Fruit fly (Drosophila melanogaster) whole organism, embryonic: ENCODE results near the gene Nup98-96.

Experiments
- CG10321 ChIP-seq: fragments of 200-800 bp; sonication (Bioruptor generic); IDR thresholded peaks from 2 replicates; pipeline ENCODE4 v1.3.6; 2022; ENCODE audit warnings: missing biosample characterization, missing genetic modification characterization
- CG12769 ChIP-seq: fragments of 200-800 bp; sonication (Bioruptor generic); optimal IDR thresholded peaks from 2 replicates; lab custom pipeline; 2019; ENCODE audit warnings: missing biosample characterization, mild to moderate bottlenecking, missing genetic modification characterization, moderate library complexity
- CG2712 ChIP-seq: fragments of 200-800 bp; optimal IDR thresholded peaks from 3 replicates; lab custom pipeline; 2019; ENCODE audit warnings: missing biosample characterization, mild to moderate bottlenecking, missing genetic modification characterization, moderate library complexity
- CG31224 ChIP-seq: fragments of 200-800 bp; sonication (Bioruptor generic); IDR thresholded peaks from 2 replicates; pipeline ENCODE4 v1.3.6; 2022; ENCODE audit warnings: missing biosample characterization, missing genetic modification characterization
- CG31441 ChIP-seq: fragments of 200-800 bp; sonication (Bioruptor generic); IDR thresholded peaks from 2 replicates; pipeline ENCODE4 v1.3.6; 2022; ENCODE audit warnings: missing biosample characterization, missing genetic modification characterization
- CG32772 ChIP-seq: fragments of 200-800 bp; sonication (Bioruptor generic); IDR thresholded peaks from 2 replicates; pipeline ENCODE4 v1.3.6; 2022; ENCODE audit warnings: missing biosample characterization, missing genetic modification characterization
- CG3726 ChIP-seq: fragments of 200-800 bp; sonication (Bioruptor generic); IDR thresholded peaks from 3 replicates; pipeline ENCODE4, ENCODE4 v1.3.6; 2022; ENCODE audit warnings: missing biosample characterization, missing genetic modification characterization
- CG6175 ChIP-seq: fragments of 200-800 bp; sonication (Bioruptor generic); IDR thresholded peaks from 3 replicates; pipeline ENCODE4 v1.3.6; 2022; ENCODE audit warnings: missing biosample characterization, missing genetic modification characterization
- CG6689 ChIP-seq: fragments of 200-800 bp; sonication (Bioruptor generic); IDR thresholded peaks from 2 replicates; pipeline ENCODE4 v1.3.6; 2022; ENCODE audit warnings: missing biosample characterization, missing genetic modification characterization
- CG7357 ChIP-seq: fragments of 200-800 bp; sonication (Bioruptor generic); IDR thresholded peaks from 3 replicates; pipeline ENCODE4 v1.3.6; 2022; ENCODE audit warnings: missing biosample characterization, missing genetic modification characterization
- CG7556 ChIP-seq: fragments of 200-800 bp; sonication (Bioruptor generic); optimal IDR thresholded peaks from 2 replicates; lab custom pipeline; 2017; ENCODE audit warnings: missing biosample characterization, mild to moderate bottlenecking, missing genetic modification characterization
- CG7839 ChIP-seq: fragments of 200-800 bp; sonication (Bioruptor generic); optimal IDR thresholded peaks from 3 replicates; lab custom pipeline; 2018; ENCODE audit warnings: missing biosample characterization, mild to moderate bottlenecking, missing genetic modification characterization, moderate library complexity
- CG8478 ChIP-seq: fragments of >200 bp; optimal IDR thresholded peaks from 2 replicates; lab custom pipeline; 2018
- CoRest ChIP-seq: fragments of 200-800 bp; sonication (Bioruptor generic); optimal IDR thresholded peaks from 3 replicates; lab custom pipeline; 2018; ENCODE audit warnings: missing biosample characterization, mild to moderate bottlenecking, missing genetic modification characterization, moderate library complexity
- D19A ChIP-seq: fragments of 200-800 bp; optimal IDR thresholded peaks from 3 replicates; lab custom pipeline; 2019; ENCODE audit warnings: missing biosample characterization, mild to moderate bottlenecking, missing genetic modification characterization, moderate library complexity
- Fer1 ChIP-seq: fragments of 200-800 bp; sonication (Bioruptor generic); optimal IDR thresholded peaks from 2 replicates; lab custom pipeline; 2017; ENCODE audit warnings: missing biosample characterization, mild to moderate bottlenecking, missing genetic modification characterization
- Gug ChIP-seq: fragments of 200-800 bp; sonication (Bioruptor generic); IDR thresholded peaks from 4 replicates; pipeline ENCODE4 v1.3.6; 2022; ENCODE audit warnings: missing biosample characterization, missing genetic modification characterization
- HLHmδ ChIP-seq: fragments of 200-800 bp; sonication (Bioruptor generic); optimal IDR thresholded peaks from 2 replicates; lab custom pipeline; 2018; ENCODE audit warnings: missing biosample characterization, mild to moderate bottlenecking, missing genetic modification characterization, moderate library complexity
- Hmr ChIP-seq: fragments of 200-800 bp; sonication (Bioruptor generic); optimal IDR thresholded peaks from 3 replicates; lab custom pipeline; 2017; ENCODE audit warnings: mild to moderate bottlenecking, missing biosample characterization, missing genetic modification reagents, missing genetic modification characterization
- Hr51 ChIP-seq, 2 experiments: fragments of 200-800 bp; sonication (Bioruptor generic); optimal IDR thresholded peaks; 2 replicates in 1 of 2; 3 replicates in 1 of 2; lab custom pipeline; 2016 to 2018; ENCODE audit warnings: missing biosample characterization in 2 of 2, missing genetic modification characterization in 2 of 2, mild to moderate bottlenecking in 1 of 2, moderate library complexity in 1 of 2
- MBD-R2 ChIP-seq: fragments of 200-800 bp; sonication (Bioruptor generic); IDR thresholded peaks from 2 replicates; pipeline ENCODE4 v1.3.6; 2022; ENCODE audit warnings: missing biosample characterization, missing genetic modification characterization
- Med ChIP-seq: fragments of 200-800 bp; sonication (Bioruptor generic); peaks from one replicate; lab custom pipeline; 2016; ENCODE audit warnings: missing biosample characterization, missing genetic modification characterization, mild to moderate bottlenecking, inconsistent platforms, moderate library complexity
- Meics ChIP-seq: fragments of 200-800 bp; sonication (Bioruptor generic); optimal IDR thresholded peaks from 2 replicates; lab custom pipeline; 2017; ENCODE audit warnings: missing biosample characterization, mild to moderate bottlenecking, missing genetic modification characterization
- Pdp1 ChIP-seq, 2 experiments: fragments of 200-800 bp; sonication (Bioruptor generic); optimal IDR thresholded peaks; 3 replicates each; lab custom pipeline; 2016; ENCODE audit warnings: missing biosample characterization in 2 of 2, missing genetic modification characterization in 2 of 2, mild to moderate bottlenecking in 1 of 2, moderate library complexity in 1 of 2
- Rx ChIP-seq: fragments of 200-800 bp; sonication (Bioruptor generic); IDR thresholded peaks from 2 replicates; pipeline ENCODE4 v1.3.6; 2022; ENCODE audit warnings: missing biosample characterization, missing genetic modification characterization
- Xbp1 ChIP-seq: fragments of 200-800 bp; sonication (Bioruptor generic); optimal IDR thresholded peaks from 3 replicates; lab custom pipeline; 2016; ENCODE audit warnings: missing biosample characterization, mild to moderate bottlenecking, missing genetic modification characterization
- Xrp1 ChIP-seq: fragments of 200-800 bp; sonication (Bioruptor generic); IDR thresholded peaks from 2 replicates; pipeline ENCODE4 v1.3.6; 2022; ENCODE audit warnings: missing biosample characterization, missing genetic modification characterization
- aop ChIP-seq: fragments of 200-800 bp; sonication (Bioruptor generic); IDR thresholded peaks from 2 replicates; pipeline ENCODE4 v1.3.6; 2022; ENCODE audit warnings: missing biosample characterization, missing genetic modification characterization
- bcd ChIP-seq: fragments of 200-800 bp; sonication (Bioruptor generic); optimal IDR thresholded peaks from 2 replicates; lab custom pipeline; 2017; ENCODE audit warnings: missing biosample characterization, mild to moderate bottlenecking, missing genetic modification characterization
- bsh ChIP-seq, 2 experiments: fragments of 200-800 bp; sonication (Bioruptor generic); optimal IDR thresholded peaks; 2 replicates each; lab custom pipeline; 2017 to 2018; ENCODE audit warnings: mild to moderate bottlenecking in 2 of 2, missing biosample characterization in 2 of 2, missing genetic modification characterization in 2 of 2, moderate library complexity in 1 of 2
- cg ChIP-seq: fragments of 200-800 bp; sonication (Bioruptor generic); optimal IDR thresholded peaks from 3 replicates; lab custom pipeline; 2019; ENCODE audit warnings: missing biosample characterization, mild to moderate bottlenecking, missing genetic modification characterization, moderate library complexity
- corto ChIP-seq: fragments of 200-800 bp; sonication (Bioruptor generic); optimal IDR thresholded peaks from 2 replicates; lab custom pipeline; 2016; ENCODE audit warnings: missing biosample characterization, mild to moderate bottlenecking, missing genetic modification characterization, moderate library complexity
- dmrt11E ChIP-seq: fragments of 200-800 bp; sonication (Bioruptor generic); optimal IDR thresholded peaks from 3 replicates; lab custom pipeline; 2018; ENCODE audit warnings: missing biosample characterization, mild to moderate bottlenecking, missing genetic modification characterization, moderate library complexity
- dmrt99B ChIP-seq: fragments of 200-800 bp; sonication (Bioruptor generic); optimal IDR thresholded peaks from 2 replicates; lab custom pipeline; 2018; ENCODE audit warnings: missing biosample characterization, mild to moderate bottlenecking, missing genetic modification characterization, moderate library complexity
- dpn ChIP-seq, 2 experiments: fragments of 200-800 bp; sonication (Bioruptor generic); optimal IDR thresholded peaks; 3 replicates each; lab custom pipeline; 2016; ENCODE audit warnings: missing biosample characterization in 2 of 2, missing genetic modification characterization in 2 of 2
- fd96Cb ChIP-seq: fragments of 200-800 bp; sonication (Bioruptor generic); optimal IDR thresholded peaks from 2 replicates; lab custom pipeline; 2018; ENCODE audit warnings: missing biosample characterization, mild to moderate bottlenecking, missing genetic modification characterization, moderate library complexity
- ftz-f1 ChIP-seq: fragments of 200-800 bp; sonication (Bioruptor generic); optimal IDR thresholded peaks from 2 replicates; lab custom pipeline; 2016; ENCODE audit warnings: missing biosample characterization, missing genetic modification characterization
- gem ChIP-seq: fragments of 200-800 bp; sonication (Bioruptor generic); optimal IDR thresholded peaks from 2 replicates; lab custom pipeline; 2019; ENCODE audit warnings: missing biosample characterization, mild to moderate bottlenecking, missing genetic modification characterization, moderate library complexity
- lab ChIP-seq: fragments of 200-800 bp; sonication (Bioruptor generic); optimal IDR thresholded peaks from 3 replicates; lab custom pipeline; 2017; ENCODE audit warnings: missing biosample characterization, missing genetic modification characterization, mild to moderate bottlenecking, moderate library complexity, missing genetic modification reagents
- lov ChIP-seq, 2 experiments: fragments of 200-800 bp in 1 of 2; fragments of >200 bp in 1 of 2; sonication (Bioruptor generic) in 1 of 2; IDR thresholded peaks in 1 of 2; optimal IDR thresholded peaks in 1 of 2; 2 replicates in 1 of 2; 3 replicates in 1 of 2; pipeline versions ENCODE4 v1.3.6 to Lab custom; 2017 to 2022; ENCODE audit warnings: missing biosample characterization in 1 of 2, missing genetic modification characterization in 1 of 2
- nerfin-2 ChIP-seq: fragments of 200-800 bp; sonication (Bioruptor generic); IDR thresholded peaks from 2 replicates; pipeline ENCODE4 v1.3.6; 2022; ENCODE audit warnings: missing biosample characterization, missing genetic modification characterization; ENCODE audit not compliant: partially characterized antibody
- pan ChIP-seq, 4 experiments: fragments of >200 bp in 3 of 4; fragments of 200-800 bp in 1 of 4; sonication (Bioruptor generic) in 1 of 4; optimal IDR thresholded peaks in 3 of 4; IDR thresholded peaks in 1 of 4; 2 replicates each; pipeline versions ENCODE4 v1.3.6 to Lab custom; 2017 to 2022; ENCODE audit warnings: missing biosample characterization in 2 of 4, missing genetic modification characterization in 2 of 4, mixed read lengths in 1 of 4
- phol ChIP-seq: fragments of 200-800 bp; sonication (Bioruptor generic); optimal IDR thresholded peaks from 3 replicates; lab custom pipeline; 2018; ENCODE audit warnings: missing biosample characterization, mild to moderate bottlenecking, missing genetic modification characterization, moderate library complexity
- pros ChIP-seq: fragments of 200-800 bp; sonication (Bioruptor generic); optimal IDR thresholded peaks from 3 replicates; lab custom pipeline; 2019; ENCODE audit warnings: missing biosample characterization, mild to moderate bottlenecking, missing genetic modification characterization, moderate library complexity
- so ChIP-seq: fragments of 200-800 bp; sonication (Bioruptor generic); IDR thresholded peaks from 3 replicates; pipeline ENCODE4 v1.3.6; 2022; ENCODE audit warnings: missing biosample characterization, missing genetic modification characterization
- unpg ChIP-seq: fragments of 200-800 bp; sonication (Bioruptor generic); optimal IDR thresholded peaks from 3 replicates; lab custom pipeline; 2018; ENCODE audit warnings: missing biosample characterization, mild to moderate bottlenecking, missing genetic modification characterization, moderate library complexity
- wdn ChIP-seq: fragments of 200-800 bp; sonication (Bioruptor generic); IDR thresholded peaks from 2 replicates; pipeline ENCODE4 v1.3.6; 2022; ENCODE audit warnings: missing biosample characterization, missing genetic modification characterization

Nup98-96 gene

dm6 chr3R:23788406-23789021 is 7.1 kb upstream of the Nup98-96 start:
- TF ChIP-seq dpn (GFP tag; optimal IDR thresholded peaks at IDR 0.05; lab: Kevin White, UChicago) (peak in 1 of 2 experiments; percentile 11), bcd (GFP tag; lab: Kevin White, UChicago) (no peak), CG31441 (GFP tag; lab: Robert Waterston, UW) (peak; percentile 32; the same call in 1 of the 2 replicates), gem (peak; percentile 47), CG2712 (peak; percentile 16), Hr51 (GFP tag; optimal IDR thresholded peaks at IDR 0.05; lab: Kevin White, UChicago) (peak in 1 of 2 experiments; percentile 20), phol (tag; lab: Kevin White, UChicago) (peak; percentile 19), CG7839 (tag; lab: Kevin White, UChicago) (peak; percentile 1), wdn (GFP tag; lab: Robert Waterston, UW) (peak; percentile 34; the same call in 1 of the 2 replicates), pan (optimal IDR thresholded peaks at IDR 0.05; lab: Kevin White, UChicago) (no peak), pan (GFP tag; optimal IDR thresholded peaks at IDR 0.05 in 1 of 2, IDR thresholded peaks at IDR 0.05 in 1 of 2) (peak in 1 of 2 experiments; percentile 19), CG6175 (GFP tag; lab: Robert Waterston, UW) (peak; percentile 37; the same call in 1 of the 3 replicates), ftz-f1 (GFP tag; lab: Kevin White, UChicago) (peak; percentile 29), CG31224 (GFP tag; lab: Robert Waterston, UW) (0 out of 2 replicates have a peak, but pooled peaks have one; percentile 25), CG6689 (peak; percentile 14; the same call in 1 of the 2 replicates), CG8478 (lab: Kevin White, UChicago) (no peak), Hmr (GFP tag; lab: Kevin White, UChicago) (peak; percentile 16), lab (GFP tag; lab: Kevin White, UChicago) (peak; percentile 10), so (GFP tag; lab: Robert Waterston, UW) (peak; percentile 50; the same call in 1 of the 3 replicates), Xrp1 (peak; percentile 4; the same call in 1 of the 2 replicates), pros (no peak), CG32772 (GFP tag; lab: Robert Waterston, UW) (0 out of 2 replicates have a peak, but pooled peaks have one; percentile 4), corto (GFP tag; lab: Kevin White, UChicago) (peak; percentile 48), Med (peak; percentile 83), cg (GFP tag; lab: Kevin White, UChicago) (peak; percentile 17), dmrt11E (tag; lab: Kevin White, UChicago) (peak; percentile 12), fd96Cb (tag; lab: Kevin White, UChicago) (peak; percentile 3), lov (optimal IDR thresholded peaks at IDR 0.05; lab: Kevin White, UChicago) (no peak), lov (GFP tag; IDR thresholded peaks at IDR 0.05; lab: Robert Waterston, UW) (no peak), bsh (GFP tag; optimal IDR thresholded peaks at IDR 0.05; lab: Kevin White, UChicago) (peak; percentile 13 to 56), D19A (tag; lab: Kevin White, UChicago) (no peak), Xbp1 (no peak), CG12769 (tag; lab: Kevin White, UChicago) (peak; percentile 55), Meics (GFP tag; lab: Kevin White, UChicago) (peak; percentile 38), Pdp1 (GFP tag; optimal IDR thresholded peaks at IDR 0.05; lab: Kevin White, UChicago) (peak in 1 of 2 experiments; percentile 20), CG10321 (GFP tag; lab: Robert Waterston, UW) (no peak), MBD-R2 (GFP tag; lab: Robert Waterston, UW) (0 out of 2 replicates have a peak, but pooled peaks have one; percentile 5), CG7556 (peak; percentile 5), nerfin-2 (GFP tag; lab: Robert Waterston, UW) (no peak), aop (GFP tag; lab: Robert Waterston, UW) (no peak), CG3726 (GFP tag; lab: Robert Waterston, UW) (0 out of 3 replicates have a peak, but pooled peaks have one; percentile 4), Gug (GFP tag; lab: Robert Waterston, UW) (0 out of 4 replicates have a peak, but pooled peaks have one; percentile 6), unpg (GFP tag; lab: Kevin White, UChicago) (peak; percentile 21), Rx (GFP tag; lab: Robert Waterston, UW) (no peak), Fer1 (no peak), dmrt99B (tag; lab: Kevin White, UChicago) (peak; percentile 2), CG7357 (GFP tag; lab: Robert Waterston, UW) (no peak), HLHmδ (GFP tag; lab: Kevin White, UChicago) (peak; percentile 71), CoRest (tag; lab: Kevin White, UChicago) (peak; percentile 16)
